Worm (Caenorhabditis elegans) whole organism, L4 larva: ENCODE measurements around the gene R10D12.10.
A peak's percentile ranks its signal among the peaks of the same experiment; 100 is the strongest.

Source experiments
- F44E2.7 ChIP-seq: fragments of 200-800 bp; sonication (Bioruptor generic); IDR thresholded peaks from 2 replicates; pipeline ENCODE4 v2.1.2; 2022; ENCODE audit warnings: missing genetic modification characterization, missing compliant biosample characterization
- F49E8.2 ChIP-seq: sonication (generic microtip); optimal IDR thresholded peaks from 2 replicates; lab custom pipeline; 2016; ENCODE audit warnings: missing compliant biosample characterization, mild to moderate bottlenecking, missing genetic modification characterization, borderline replicate concordance
- R02D3.7 ChIP-seq: fragments of 150-350 bp; sonication (generic microtip); optimal IDR thresholded peaks from 3 replicates; lab custom pipeline; 2014; ENCODE audit warnings: missing biosample characterization, missing genetic modification characterization
- T20F7.1 ChIP-seq: fragments of 200-800 bp; sonication (Bioruptor generic); optimal IDR thresholded peaks from 2 replicates; lab custom pipeline; 2018; ENCODE audit warnings: mild to moderate bottlenecking, missing genetic modification characterization, missing compliant biosample characterization
- Y105C5A.15 ChIP-seq: fragments of 200-800 bp; sonication (Bioruptor generic); IDR thresholded peaks from 2 replicates; pipeline ENCODE4 v1.3.6; 2022; ENCODE audit warnings: missing genetic modification characterization, missing compliant biosample characterization
- Y75B8A.6 ChIP-seq: fragments of 200-800 bp; sonication (Bioruptor generic); IDR thresholded peaks from 2 replicates; pipeline ENCODE4 v1.3.6; 2022; ENCODE audit warnings: missing genetic modification reagents, missing genetic modification characterization, missing compliant biosample characterization
- ZK337.2 ChIP-seq: fragments of 200-800 bp; sonication (Bioruptor generic); IDR thresholded peaks from 2 replicates; pipeline ENCODE4 v1.3.6; 2022; ENCODE audit warnings: missing genetic modification reagents, missing genetic modification characterization, missing compliant biosample characterization
- aha-1 ChIP-seq: fragments of 150-350 bp; peaks from one replicate; lab custom pipeline; 2014; ENCODE audit warnings: missing biosample characterization, missing genetic modification characterization
- ceh-20 ChIP-seq: fragments of 200-800 bp; sonication (Bioruptor generic); IDR thresholded peaks from 2 replicates; pipeline ENCODE4 v1.3.6; 2022; ENCODE audit warnings: missing genetic modification reagents, missing genetic modification characterization, missing compliant biosample characterization
- ceh-28 ChIP-seq: fragments of 150-350 bp; optimal IDR thresholded peaks from 2 replicates; lab custom pipeline; 2014; ENCODE audit warnings: missing biosample characterization, missing genetic modification reagents, missing genetic modification characterization
- ceh-44 ChIP-seq: fragments of 200-800 bp; sonication (Bioruptor generic); IDR thresholded peaks from 2 replicates; pipeline ENCODE4 v1.3.6; 2022; ENCODE audit warnings: missing genetic modification reagents, missing genetic modification characterization, missing compliant biosample characterization
- ceh-62 ChIP-seq: sonication (generic microtip); optimal IDR thresholded peaks from 2 replicates; lab custom pipeline; 2017; ENCODE audit warnings: missing biosample characterization, missing genetic modification characterization
- ceh-82 ChIP-seq: sonication (generic microtip); optimal IDR thresholded peaks from 2 replicates; lab custom pipeline; 2017; ENCODE audit warnings: missing biosample characterization, missing genetic modification characterization
- cey-2 ChIP-seq: sonication (generic microtip); optimal IDR thresholded peaks from 3 replicates; lab custom pipeline; 2017; ENCODE audit warnings: missing genetic modification characterization, mild to moderate bottlenecking, missing compliant biosample characterization, antibody characterized with exemption, borderline replicate concordance; ENCODE audit not compliant: insufficient read depth
- ctbp-1 ChIP-seq: fragments of 200-800 bp; sonication (Bioruptor generic); IDR thresholded peaks from 2 replicates; pipeline ENCODE4 v1.3.6; 2022; ENCODE audit warnings: missing genetic modification reagents, missing genetic modification characterization, missing compliant biosample characterization
- daf-16 ChIP-seq, 3 experiments: sonication (generic microtip); optimal IDR thresholded peaks; 2 replicates each; lab custom pipeline; 2016 to 2017; ENCODE audit warnings: missing genetic modification characterization in 3 of 3, missing genetic modification reagents in 3 of 3, mild to moderate bottlenecking in 2 of 3, missing compliant biosample characterization in 2 of 3, missing biosample characterization in 1 of 3, moderate library complexity in 1 of 3
- dmd-8 ChIP-seq: fragments of 200-800 bp; sonication (Bioruptor generic); IDR thresholded peaks from 2 replicates; pipeline ENCODE4 v1.3.6; 2022; ENCODE audit warnings: missing genetic modification characterization, missing compliant biosample characterization
- duxl-1 ChIP-seq: sonication (generic microtip); optimal IDR thresholded peaks from 2 replicates; lab custom pipeline; 2016; ENCODE audit warnings: mild to moderate bottlenecking, missing genetic modification characterization, moderate library complexity, missing compliant biosample characterization; ENCODE audit not compliant: poor library complexity
- egl-43 ChIP-seq: fragments of 200-800 bp; sonication (Bioruptor generic); IDR thresholded peaks from 2 replicates; pipeline ENCODE4 v1.3.6; 2022; ENCODE audit warnings: missing genetic modification reagents, missing genetic modification characterization, missing compliant biosample characterization
- fkh-10 ChIP-seq: fragments of 150-350 bp; optimal IDR thresholded peaks from 2 replicates; lab custom pipeline; 2014; ENCODE audit warnings: missing biosample characterization, missing genetic modification reagents, missing genetic modification characterization
- hlh-30 ChIP-seq: sonication (generic microtip); optimal IDR thresholded peaks from 2 replicates; lab custom pipeline; 2017; ENCODE audit warnings: antibody characterized with exemption, mild to moderate bottlenecking, missing genetic modification characterization, missing compliant biosample characterization; ENCODE audit not compliant: insufficient read depth
- hmg-1.1 ChIP-seq: fragments of 200-800 bp; sonication (Bioruptor generic); IDR thresholded peaks from 2 replicates; pipeline ENCODE4 v1.3.6; 2022; ENCODE audit warnings: missing genetic modification reagents, missing genetic modification characterization, missing compliant biosample characterization
- lin-13 ChIP-seq: fragments of 150-350 bp; optimal IDR thresholded peaks from 2 replicates; lab custom pipeline; 2014; ENCODE audit warnings: missing biosample characterization, missing genetic modification reagents, missing genetic modification characterization
- lin-38 ChIP-seq: fragments of 200-800 bp; sonication (Bioruptor generic); IDR thresholded peaks from 2 replicates; pipeline ENCODE4 v1.3.6; 2022; ENCODE audit warnings: missing genetic modification reagents, missing genetic modification characterization, missing compliant biosample characterization
- lin-39 ChIP-seq: fragments of 150-350 bp; optimal IDR thresholded peaks from 2 replicates; lab custom pipeline; 2014; ENCODE audit warnings: missing biosample characterization, missing genetic modification reagents, missing genetic modification characterization
- madf-5 ChIP-seq, 2 experiments: fragments of 200-800 bp; sonication (Bioruptor generic); IDR thresholded peaks; 2 replicates each; pipeline ENCODE4 v1.3.6; 2022; ENCODE audit warnings: missing compliant biosample characterization in 2 of 2, missing genetic modification characterization in 2 of 2
- mdl-1 ChIP-seq, 2 experiments: fragments of 150-350 bp in 1 of 2; sonication (generic microtip) in 1 of 2; optimal IDR thresholded peaks; 2 replicates each; lab custom pipeline; 2014 to 2017; ENCODE audit warnings: missing biosample characterization in 2 of 2, missing genetic modification characterization in 2 of 2
- mdt-29 ChIP-seq: fragments of 200-800 bp; sonication (Bioruptor generic); IDR thresholded peaks from 2 replicates; pipeline ENCODE4 v1.3.6; 2022; ENCODE audit warnings: missing genetic modification reagents, missing genetic modification characterization, missing compliant biosample characterization
- nhr-102 ChIP-seq: sonication (generic microtip); optimal IDR thresholded peaks from 2 replicates; lab custom pipeline; 2016; ENCODE audit warnings: mild to moderate bottlenecking, missing genetic modification characterization, moderate library complexity, missing compliant biosample characterization
- nhr-11 ChIP-seq: fragments of 150-350 bp; optimal IDR thresholded peaks from 2 replicates; lab custom pipeline; 2014; ENCODE audit warnings: missing biosample characterization, missing genetic modification characterization
- nhr-111 ChIP-seq: fragments of 200-800 bp; sonication (Bioruptor generic); optimal IDR thresholded peaks from 2 replicates; lab custom pipeline; 2018; ENCODE audit warnings: mild to moderate bottlenecking, missing genetic modification characterization, missing compliant biosample characterization
- nhr-28 ChIP-seq: fragments of 150-350 bp; optimal IDR thresholded peaks from 2 replicates; lab custom pipeline; 2014; ENCODE audit warnings: missing biosample characterization, missing genetic modification characterization
- nhr-6 ChIP-seq: fragments of 150-350 bp; optimal IDR thresholded peaks from 2 replicates; lab custom pipeline; 2014; ENCODE audit warnings: missing biosample characterization, missing genetic modification characterization
- pha-4 ChIP-seq, 2 experiments: fragments of 150-350 bp in 1 of 2; fragments of 200-800 bp in 1 of 2; sonication (Bioruptor generic) in 1 of 2; IDR thresholded peaks in 1 of 2; optimal IDR thresholded peaks in 1 of 2; 2 replicates each; pipeline versions ENCODE4 v1.3.6 to Lab custom; 2014 to 2022; ENCODE audit warnings: missing genetic modification characterization in 2 of 2, missing genetic modification reagents in 2 of 2, missing biosample characterization in 1 of 2, missing compliant biosample characterization in 1 of 2
- pqm-1 ChIP-seq: sonication (generic microtip); optimal IDR thresholded peaks from 2 replicates; lab custom pipeline; 2017; ENCODE audit warnings: missing biosample characterization, missing genetic modification characterization
- saeg-2 ChIP-seq: fragments of 200-800 bp; sonication (Bioruptor generic); IDR thresholded peaks from 2 replicates; pipeline ENCODE4 v1.3.6; 2022; ENCODE audit warnings: missing genetic modification reagents, missing genetic modification characterization, missing compliant biosample characterization
- set-16 ChIP-seq: fragments of 200-800 bp; sonication (Bioruptor generic); IDR thresholded peaks from 2 replicates; pipeline ENCODE4 v1.3.6; 2022; ENCODE audit warnings: missing genetic modification reagents, missing genetic modification characterization, missing compliant biosample characterization
- snpc-1.2 ChIP-seq: fragments of 200-800 bp; sonication (Bioruptor generic); IDR thresholded peaks from 2 replicates; pipeline ENCODE4 v1.3.6; 2022; ENCODE audit warnings: missing genetic modification reagents, missing genetic modification characterization, missing compliant biosample characterization
- snpc-4 ChIP-seq: fragments of 150-350 bp; optimal IDR thresholded peaks from 2 replicates; lab custom pipeline; 2014; ENCODE audit warnings: missing biosample characterization, missing genetic modification characterization
- unc-130 ChIP-seq: sonication (generic microtip); optimal IDR thresholded peaks from 2 replicates; lab custom pipeline; 2016; ENCODE audit warnings: missing genetic modification reagents, missing genetic modification characterization, missing compliant biosample characterization
- ztf-11 ChIP-seq: fragments of 150-350 bp; optimal IDR thresholded peaks from 2 replicates; lab custom pipeline; 2014; ENCODE audit warnings: missing biosample characterization, missing genetic modification characterization

R10D12.10 gene

DNA sequence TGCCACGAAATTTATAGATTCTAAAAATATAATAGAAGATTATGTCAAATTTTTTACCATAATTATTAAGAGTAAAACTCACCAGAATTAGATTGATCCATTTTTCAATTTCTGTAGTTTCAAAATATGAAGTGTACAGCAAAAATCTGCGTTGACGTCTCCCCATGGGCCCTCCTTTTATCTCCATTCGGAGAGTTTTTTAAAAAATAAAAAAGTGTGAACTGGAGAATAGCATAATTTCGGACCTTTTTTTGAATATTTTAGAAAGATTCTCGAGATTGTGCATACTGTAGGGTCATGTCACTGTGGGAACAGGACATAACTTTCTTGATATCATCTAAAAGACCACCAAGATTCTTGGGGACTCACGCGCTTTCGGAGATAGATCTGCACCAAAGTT is 16.1 kb downstream of the R10D12.10 start, which contains the start of gene dpr-1:
dpr-1 (minus strand) TSS at position 101 of the 400 bp plus-strand sequence.
- TF ChIP-seq snpc-4 = no peak
- TF ChIP-seq mdt-29 = no peak
- TF ChIP-seq unc-130 = no peak
- no peak for TF ChIP-seq mdl-1 (tag; optimal IDR thresholded peaks at IDR 0.05; lab: Kevin White, UChicago)
- TF ChIP-seq lin-38 (GFP tag; lab: Robert Waterston, UW) = no peak
- TF ChIP-seq egl-43 (GFP tag; lab: Robert Waterston, UW) = no peak
- TF ChIP-seq nhr-111 (GFP tag; lab: Kevin White, UChicago) = no peak

DNA sequence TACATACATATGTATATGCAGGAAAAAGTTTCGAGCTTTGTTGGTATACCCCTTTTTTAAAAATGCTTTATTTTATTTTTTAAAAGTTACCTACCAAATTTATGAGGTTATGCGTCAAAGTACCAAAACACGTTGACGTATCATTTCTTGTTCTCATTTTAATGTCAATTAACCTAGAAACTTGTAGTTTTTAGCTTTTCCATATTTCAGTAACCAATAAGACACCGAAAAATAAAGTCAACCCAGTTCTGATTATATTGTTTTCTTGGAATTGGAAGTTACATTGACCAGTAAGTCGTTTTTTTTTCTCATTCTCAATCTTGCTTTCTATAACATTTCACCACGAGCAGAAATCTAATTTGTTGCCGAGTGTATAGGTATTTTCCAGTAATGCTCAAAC is 21.3 kb downstream of the R10D12.10 start, which contains the start of gene srw-145:
srw-145 (plus strand) TSS at position 301 of the 400 bp plus-strand sequence.
- TF ChIP-seq mdl-1 (tag; optimal IDR thresholded peaks at IDR 0.05; lab: Kevin White, UChicago) (no peak), aha-1 (peak; percentile 41), ceh-20 (GFP tag; lab: Robert Waterston, UW) (no peak), Y75B8A.6 (GFP tag; lab: Robert Waterston, UW) (no peak), pqm-1 (tag; lab: Kevin White, UChicago) (no peak), nhr-11 (tag; lab: Kevin White, UChicago) (peak; percentile 6), F49E8.2 (tag; lab: Kevin White, UChicago) (no peak)

DNA sequence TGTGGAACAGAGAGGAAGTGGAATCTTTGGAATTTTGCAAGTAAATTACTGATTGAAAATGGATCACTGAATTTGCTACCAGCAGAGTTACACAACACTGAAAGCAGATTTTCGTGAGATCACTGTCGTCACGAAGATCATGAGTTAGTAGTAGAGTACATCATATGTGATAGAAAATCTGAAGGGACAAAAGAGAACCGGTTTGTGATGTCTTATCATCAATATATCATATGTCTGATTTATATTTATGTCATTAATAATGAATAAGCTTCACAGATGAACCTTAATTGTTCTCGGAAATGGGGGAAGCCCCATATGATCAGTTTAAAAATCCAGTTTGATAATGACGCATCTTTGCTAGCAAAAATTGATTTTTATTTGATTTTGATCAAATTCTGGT is 22.1 kb downstream of the R10D12.10 start:
- no peak for TF ChIP-seq nhr-102 (tag; lab: Kevin White, UChicago)
- no peak for TF ChIP-seq duxl-1 (tag; lab: Kevin White, UChicago)
- TF ChIP-seq ZK337.2 (GFP tag; lab: Robert Waterston, UW) = no peak
- TF ChIP-seq T20F7.1 (GFP tag; lab: Kevin White, UChicago) = no peak
- no peak for TF ChIP-seq lin-38 (GFP tag; lab: Robert Waterston, UW)
- TF ChIP-seq madf-5 (GFP tag; IDR thresholded peaks at IDR 0.05; lab: Robert Waterston, UW) = no peak
- TF ChIP-seq nhr-28 (tag; lab: Kevin White, UChicago) = peak; percentile 33
- TF ChIP-seq fkh-10 (GFP tag; lab: Kevin White, UChicago) = no peak
- no peak for TF ChIP-seq saeg-2 (GFP tag; lab: Robert Waterston, UW)
- TF ChIP-seq mdl-1 (tag; optimal IDR thresholded peaks at IDR 0.05; lab: Kevin White, UChicago) = peak in 1 of 2 experiments; percentile 44
- TF ChIP-seq set-16 (GFP tag; lab: Robert Waterston, UW) = no peak
- peak; percentile 23 for TF ChIP-seq aha-1
- no peak for TF ChIP-seq hmg-1.1 (GFP tag; lab: Robert Waterston, UW)
- peak; percentile 70 for TF ChIP-seq hlh-30 (tag; lab: Kevin White, UChicago)

DNA sequence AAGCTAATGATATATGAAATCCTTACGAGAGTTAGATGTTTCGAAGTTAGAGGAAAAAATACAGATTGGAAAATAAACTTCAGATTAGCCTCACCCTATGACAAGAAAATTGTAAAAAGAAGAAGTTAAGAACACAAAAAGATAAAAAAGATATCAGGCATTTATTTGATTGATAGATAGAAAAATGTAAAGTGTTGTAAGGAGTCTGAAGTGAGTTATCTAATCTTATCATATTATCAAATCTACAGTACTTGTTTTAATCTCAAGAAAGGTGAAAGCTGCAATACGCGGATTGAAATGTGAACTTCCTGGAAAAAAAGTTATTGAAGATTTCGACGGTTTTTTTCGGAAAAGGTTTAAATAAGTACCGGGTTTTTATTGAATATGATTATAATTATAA is 22.7 kb downstream of the R10D12.10 start:
- no peak for TF ChIP-seq ceh-28
- TF ChIP-seq ztf-11 (tag; lab: Kevin White, UChicago) = no peak
- no peak for TF ChIP-seq pha-4 (GFP tag; IDR thresholded peaks at IDR 0.05; lab: Robert Waterston, UW)
- TF ChIP-seq pha-4 (tag; optimal IDR thresholded peaks at IDR 0.05; lab: Kevin White, UChicago) = no peak
- TF ChIP-seq ceh-82 (tag; lab: Kevin White, UChicago) = no peak
- TF ChIP-seq F44E2.7 (GFP tag; lab: Robert Waterston, UW) = no peak
- no peak for TF ChIP-seq ctbp-1 (GFP tag; lab: Robert Waterston, UW)
- no peak for TF ChIP-seq lin-39 (tag; lab: Kevin White, UChicago)
- no peak for TF ChIP-seq Y105C5A.15 (GFP tag; lab: Robert Waterston, UW)
- TF ChIP-seq dmd-8 (GFP tag; lab: Robert Waterston, UW) = no peak
- TF ChIP-seq ceh-62 (tag; lab: Kevin White, UChicago) = no peak
- TF ChIP-seq ceh-20 (GFP tag; lab: Robert Waterston, UW) = no peak
- no peak for TF ChIP-seq ceh-44 (GFP tag; lab: Robert Waterston, UW)
- no peak for TF ChIP-seq saeg-2 (GFP tag; lab: Robert Waterston, UW)
- TF ChIP-seq R02D3.7 (tag; lab: Kevin White, UChicago) = no peak
- no peak for TF ChIP-seq cey-2 (tag; lab: Kevin White, UChicago)
- TF ChIP-seq daf-16 (GFP tag; optimal IDR thresholded peaks at IDR 0.05; lab: Kevin White, UChicago) = no peak
- TF ChIP-seq daf-16 (tag; optimal IDR thresholded peaks at IDR 0.05; lab: Kevin White, UChicago) = no peak
- no peak for TF ChIP-seq fkh-10 (GFP tag; lab: Kevin White, UChicago)
- TF ChIP-seq nhr-6 (tag; lab: Kevin White, UChicago) = no peak
- TF ChIP-seq snpc-1.2 = no peak
- TF ChIP-seq lin-13 (GFP tag; lab: Kevin White, UChicago) = no peak
